Fruit fly (Drosophila melanogaster) S2 (cell line): ENCODE measurements around the gene Dus4.

Source experiments
- CG8478 ChIP-seq: fragments of >200 bp; optimal IDR thresholded peaks from 2 replicates; lab custom pipeline; 2018
- CTCF ChIP-seq, 2 experiments: fragments of >200 bp; optimal IDR thresholded peaks; 2 replicates each; lab custom pipeline; 2018

Dus4 gene

dm6 chr2L:19103176-19103921 is 40.3 kb downstream of the Dus4 start:
- TF ChIP-seq CG8478 (lab: Kevin White, UChicago), result no peak

- TF ChIP-seq CG8478 (lab: Kevin White, UChicago) (no peak), CTCF (optimal IDR thresholded peaks at IDR 0.05; lab: Kevin White, UChicago) (no peak)
Observed at dm6 chr2L:19104383-19104782, 41.3 kb downstream of the Dus4 start.

- TF ChIP-seq CG8478 (lab: Kevin White, UChicago), result no peak
- TF ChIP-seq CTCF (optimal IDR thresholded peaks at IDR 0.05; lab: Kevin White, UChicago), result no peak
Observed at dm6 chr2L:19106235-19106634, 43.1 kb downstream of the Dus4 start.

dm6 chr2L:19108377-19108876 is 45.3 kb downstream of the Dus4 start, which contains the start of gene Lim3:
Gene Lim3, minus strand, starts transcription at chr2L:19108427.
- TF ChIP-seq CG8478 (lab: Kevin White, UChicago), result no peak
- TF ChIP-seq CTCF (optimal IDR thresholded peaks at IDR 0.05; lab: Kevin White, UChicago), result no peak

dm6 chr2L:19109625-19110204 is 46.6 kb downstream of the Dus4 start, which contains the start of gene amd:
Gene amd, plus strand, starts transcription at chr2L:19110154.
- TF ChIP-seq CTCF (optimal IDR thresholded peaks at IDR 0.05; lab: Kevin White, UChicago) (no peak), CG8478 (lab: Kevin White, UChicago) (no peak)

dm6 chr2L:19111137-19111536 is 48.0 kb downstream of the Dus4 start:
- TF ChIP-seq CTCF (optimal IDR thresholded peaks at IDR 0.05; lab: Kevin White, UChicago) (no peak), CG8478 (lab: Kevin White, UChicago) (no peak)

dm6 chr2L:19111729-19112128 is 48.6 kb downstream of the Dus4 start:
- TF ChIP-seq CTCF (optimal IDR thresholded peaks at IDR 0.05; lab: Kevin White, UChicago), result no peak
- no peak for TF ChIP-seq CG8478 (lab: Kevin White, UChicago)

dm6 chr2L:19112200-19112599 is 49.1 kb downstream of the Dus4 start:
- TF ChIP-seq CTCF (optimal IDR thresholded peaks at IDR 0.05; lab: Kevin White, UChicago), result no peak
- no peak for TF ChIP-seq CG8478 (lab: Kevin White, UChicago)
